Fruit fly (Drosophila melanogaster) whole organism, embryonic: ENCODE measurements around the gene mts.

ENCODE experiments used
- Atf3 ChIP-seq: fragments of 200-800 bp; sonication (Bioruptor generic); optimal IDR thresholded peaks from 3 replicates; lab custom pipeline; 2016; ENCODE audit warnings: missing biosample characterization, missing genetic modification characterization
- CG10209 ChIP-seq: fragments of 200-800 bp; sonication (Bioruptor generic); optimal IDR thresholded peaks from 3 replicates; lab custom pipeline; 2017; ENCODE audit warnings: missing biosample characterization, mild to moderate bottlenecking, missing genetic modification characterization, missing genetic modification reagents
- CG11093 ChIP-seq: fragments of 200-800 bp; sonication (Bioruptor generic); IDR thresholded peaks from 3 replicates; pipeline ENCODE4 v1.3.6; 2022; ENCODE audit warnings: missing biosample characterization, missing genetic modification characterization
- CG11560 ChIP-seq: fragments of 200-800 bp; sonication (Bioruptor generic); IDR thresholded peaks from 3 replicates; pipeline ENCODE4 v1.3.6; 2022; ENCODE audit warnings: missing biosample characterization, missing genetic modification characterization
- CG12104 ChIP-seq: fragments of 200-800 bp; sonication (Bioruptor generic); optimal IDR thresholded peaks from 3 replicates; lab custom pipeline; 2016; ENCODE audit warnings: missing biosample characterization, missing genetic modification characterization
- CG17361 ChIP-seq: fragments of 200-800 bp; sonication (Bioruptor generic); IDR thresholded peaks from 3 replicates; pipeline ENCODE4 v1.3.6; 2022; ENCODE audit warnings: missing biosample characterization, missing genetic modification characterization
- CG1792 ChIP-seq: fragments of 200-800 bp; sonication (Bioruptor generic); optimal IDR thresholded peaks from 2 replicates; lab custom pipeline; 2016; ENCODE audit warnings: missing biosample characterization, missing genetic modification characterization
- CG18262 ChIP-seq: fragments of 200-800 bp; optimal IDR thresholded peaks from 3 replicates; lab custom pipeline; 2019; ENCODE audit warnings: missing biosample characterization, mild to moderate bottlenecking, missing genetic modification characterization, moderate library complexity
- CG2129 ChIP-seq: fragments of 200-800 bp; sonication (Bioruptor generic); IDR thresholded peaks from 2 replicates; pipeline ENCODE4 v1.3.6; 2022; ENCODE audit warnings: missing biosample characterization, missing genetic modification characterization; ENCODE audit not compliant: partially characterized antibody
- CG30020 ChIP-seq: fragments of 200-800 bp; optimal IDR thresholded peaks from 2 replicates; lab custom pipeline; 2019; ENCODE audit warnings: missing biosample characterization, mild to moderate bottlenecking, missing genetic modification characterization, moderate library complexity
- CG30403 ChIP-seq: fragments of 200-800 bp; sonication (Bioruptor generic); optimal IDR thresholded peaks from 3 replicates; lab custom pipeline; 2016; ENCODE audit warnings: missing biosample characterization, missing genetic modification characterization
- CG3065 ChIP-seq: fragments of 200-800 bp; sonication (Bioruptor generic); optimal IDR thresholded peaks from 2 replicates; lab custom pipeline; 2016; ENCODE audit warnings: missing biosample characterization, missing genetic modification characterization
- CG34422 ChIP-seq: fragments of 200-800 bp; sonication (Bioruptor generic); IDR thresholded peaks from 3 replicates; pipeline ENCODE4 v1.3.6; 2022; ENCODE audit warnings: missing biosample characterization, missing genetic modification characterization
- CG42726 ChIP-seq: fragments of 200-800 bp; sonication (Bioruptor generic); IDR thresholded peaks from 2 replicates; pipeline ENCODE4 v1.3.6; 2022; ENCODE audit warnings: missing biosample characterization, missing genetic modification characterization; ENCODE audit not compliant: partially characterized antibody
- CG4360 ChIP-seq: fragments of 200-800 bp; sonication (Bioruptor generic); IDR thresholded peaks from 2 replicates; pipeline ENCODE4 v1.3.6; 2022; ENCODE audit warnings: missing biosample characterization, missing genetic modification characterization
- CG6254 ChIP-seq: fragments of 200-800 bp; sonication (Bioruptor generic); optimal IDR thresholded peaks from 3 replicates; lab custom pipeline; 2017; ENCODE audit warnings: mild to moderate bottlenecking, missing biosample characterization, missing genetic modification reagents, missing genetic modification characterization
- CG6683 ChIP-seq: fragments of 200-800 bp; sonication (Bioruptor generic); optimal IDR thresholded peaks from 2 replicates; lab custom pipeline; 2017; ENCODE audit warnings: missing biosample characterization, mild to moderate bottlenecking, missing genetic modification characterization, missing genetic modification reagents
- CG7839 ChIP-seq: fragments of 200-800 bp; sonication (Bioruptor generic); optimal IDR thresholded peaks from 3 replicates; lab custom pipeline; 2018; ENCODE audit warnings: missing biosample characterization, mild to moderate bottlenecking, missing genetic modification characterization, moderate library complexity
- CG7963 ChIP-seq: fragments of 200-800 bp; sonication (Bioruptor generic); IDR thresholded peaks from 3 replicates; pipeline ENCODE4 v1.3.6; 2022; ENCODE audit warnings: missing biosample characterization, missing genetic modification characterization; ENCODE audit not compliant: partially characterized antibody
- CG9727 ChIP-seq: fragments of 200-800 bp; sonication (Bioruptor generic); optimal IDR thresholded peaks from 3 replicates; lab custom pipeline; 2017; ENCODE audit warnings: missing biosample characterization, mild to moderate bottlenecking, missing genetic modification characterization
- CTCF ChIP-seq: fragments of 200-800 bp; sonication (Bioruptor generic); optimal IDR thresholded peaks from 2 replicates; lab custom pipeline; 2017; ENCODE audit warnings: missing biosample characterization, mild to moderate bottlenecking, missing genetic modification characterization, moderate library complexity
- Dfd ChIP-seq, 2 experiments: fragments of >200 bp; optimal IDR thresholded peaks; 2 replicates each; lab custom pipeline; 2017; ENCODE audit warnings: missing biosample characterization in 2 of 2, missing genetic modification characterization in 2 of 2
- Dip3 ChIP-seq: fragments of 200-800 bp; sonication (Bioruptor generic); optimal IDR thresholded peaks from 3 replicates; lab custom pipeline; 2016; ENCODE audit warnings: missing biosample characterization, missing genetic modification characterization
- Drgx ChIP-seq: fragments of 200-800 bp; sonication (Bioruptor generic); IDR thresholded peaks from 2 replicates; pipeline ENCODE4 v1.3.6; 2022; ENCODE audit warnings: missing biosample characterization, missing genetic modification characterization
- H2.0 ChIP-seq: fragments of 200-800 bp; sonication (Bioruptor generic); IDR thresholded peaks from 2 replicates; pipeline ENCODE4 v1.3.6; 2022; ENCODE audit warnings: missing biosample characterization, missing genetic modification characterization
- Lim3 ChIP-seq: fragments of 200-800 bp; sonication (Bioruptor generic); IDR thresholded peaks from 2 replicates; pipeline ENCODE4 v1.3.6; 2022; ENCODE audit warnings: missing biosample characterization, missing genetic modification characterization
- MTF-1 ChIP-seq: fragments of 200-800 bp; sonication (Bioruptor generic); optimal IDR thresholded peaks from 2 replicates; lab custom pipeline; 2018; ENCODE audit warnings: missing biosample characterization, mild to moderate bottlenecking, missing genetic modification characterization, borderline replicate concordance
- Neu2 ChIP-seq: fragments of 200-800 bp; sonication (Bioruptor generic); optimal IDR thresholded peaks from 3 replicates; lab custom pipeline; 2016; ENCODE audit warnings: missing biosample characterization, missing genetic modification characterization, borderline replicate concordance
- Optix ChIP-seq: fragments of 200-800 bp; sonication (Bioruptor generic); IDR thresholded peaks from 3 replicates; pipeline ENCODE4 v1.3.6; 2022; ENCODE audit warnings: missing biosample characterization, missing genetic modification characterization
- Side ChIP-seq: fragments of 200-800 bp; sonication (Bioruptor generic); optimal IDR thresholded peaks from 2 replicates; lab custom pipeline; 2016; ENCODE audit warnings: missing biosample characterization, missing genetic modification characterization
- Spps ChIP-seq: fragments of 200-800 bp; sonication (Bioruptor generic); optimal IDR thresholded peaks from 2 replicates; lab custom pipeline; 2018; ENCODE audit warnings: missing biosample characterization, mild to moderate bottlenecking, missing genetic modification characterization
- Tbp ChIP-seq: fragments of >200 bp; optimal IDR thresholded peaks from 2 replicates; lab custom pipeline; 2018; ENCODE audit warnings: missing biosample characterization, missing genetic modification characterization
- ac ChIP-seq: fragments of 200-800 bp; sonication (Bioruptor generic); optimal IDR thresholded peaks from 3 replicates; lab custom pipeline; 2017; ENCODE audit warnings: missing biosample characterization, mild to moderate bottlenecking, missing genetic modification characterization
- ato ChIP-seq: fragments of 200-800 bp; sonication (Bioruptor generic); IDR thresholded peaks from 2 replicates; pipeline ENCODE4 v1.3.6; 2022; ENCODE audit warnings: missing biosample characterization, missing genetic modification characterization; ENCODE audit not compliant: partially characterized antibody
- croc ChIP-seq: fragments of 200-800 bp; sonication (Bioruptor generic); conservative IDR thresholded peaks from 3 replicates; pipeline ENCODE4 v1.3.6; 2022; ENCODE audit warnings: missing biosample characterization, missing genetic modification characterization
- dan ChIP-seq: fragments of 200-800 bp; sonication (Bioruptor generic); IDR thresholded peaks from 2 replicates; pipeline ENCODE4 v1.3.6; 2022; ENCODE audit warnings: missing biosample characterization, missing genetic modification characterization
- dati ChIP-seq: fragments of 200-800 bp; sonication (Bioruptor generic); IDR thresholded peaks from 2 replicates; pipeline ENCODE4 v1.3.6; 2022; ENCODE audit warnings: missing biosample characterization, missing genetic modification characterization
- dmrt99B ChIP-seq: fragments of 200-800 bp; sonication (Bioruptor generic); optimal IDR thresholded peaks from 2 replicates; lab custom pipeline; 2018; ENCODE audit warnings: missing biosample characterization, mild to moderate bottlenecking, missing genetic modification characterization, moderate library complexity
- gfzf ChIP-seq: fragments of 200-800 bp; sonication (Bioruptor generic); optimal IDR thresholded peaks from 2 replicates; lab custom pipeline; 2016; ENCODE audit warnings: missing biosample characterization, mild to moderate bottlenecking, missing genetic modification characterization, moderate library complexity
- grn ChIP-seq: fragments of 200-800 bp; sonication (Bioruptor generic); optimal IDR thresholded peaks from 3 replicates; lab custom pipeline; 2017; ENCODE audit warnings: missing biosample characterization, missing genetic modification characterization
- h ChIP-seq: fragments of >200 bp; optimal IDR thresholded peaks from 2 replicates; lab custom pipeline; 2017
- lilli ChIP-seq: fragments of 200-800 bp; sonication (Bioruptor generic); optimal IDR thresholded peaks from 3 replicates; lab custom pipeline; 2016; ENCODE audit warnings: missing biosample characterization, missing genetic modification characterization
- nmo ChIP-seq: fragments of 200-800 bp; sonication (Bioruptor generic); optimal IDR thresholded peaks from 2 replicates; lab custom pipeline; 2018; ENCODE audit warnings: missing biosample characterization, mild to moderate bottlenecking, missing genetic modification characterization, moderate library complexity
- onecut ChIP-seq: fragments of 200-800 bp; sonication (Bioruptor generic); IDR thresholded peaks from 2 replicates; pipeline ENCODE4 v1.3.6; 2022; ENCODE audit warnings: missing biosample characterization, missing genetic modification characterization
- pfk ChIP-seq: fragments of 200-800 bp; sonication (Bioruptor generic); optimal IDR thresholded peaks from 2 replicates; lab custom pipeline; 2018; ENCODE audit warnings: missing biosample characterization, mild to moderate bottlenecking, missing genetic modification characterization, moderate library complexity
- pzg ChIP-seq: fragments of 200-800 bp; sonication (Bioruptor generic); optimal IDR thresholded peaks from 3 replicates; lab custom pipeline; 2018; ENCODE audit warnings: missing biosample characterization, mild to moderate bottlenecking, missing genetic modification characterization, moderate library complexity
- ranshi ChIP-seq: fragments of 200-800 bp; sonication (Bioruptor generic); IDR thresholded peaks from 2 replicates; pipeline ENCODE4 v1.3.6; 2022; ENCODE audit warnings: missing biosample characterization, missing genetic modification characterization
- row ChIP-seq: fragments of 200-800 bp; sonication (Bioruptor generic); IDR thresholded peaks from 3 replicates; pipeline ENCODE4 v1.3.6; 2022; ENCODE audit warnings: missing biosample characterization, missing genetic modification characterization
- sisA ChIP-seq: fragments of 200-800 bp; sonication (Bioruptor generic); IDR thresholded peaks from 2 replicates; pipeline ENCODE4 v1.3.6; 2022; ENCODE audit warnings: missing biosample characterization, missing genetic modification characterization
- tll ChIP-seq, 2 experiments: fragments of 200-800 bp in 1 of 2; fragments of >200 bp in 1 of 2; sonication (Bioruptor generic) in 1 of 2; optimal IDR thresholded peaks; 2 replicates each; lab custom pipeline; 2017 to 2019; ENCODE audit warnings: missing biosample characterization in 2 of 2, missing genetic modification characterization in 2 of 2, mild to moderate bottlenecking in 1 of 2, moderate library complexity in 1 of 2
- trem ChIP-seq: fragments of 200-800 bp; optimal IDR thresholded peaks from 3 replicates; lab custom pipeline; 2019; ENCODE audit warnings: missing biosample characterization, mild to moderate bottlenecking, missing genetic modification characterization, moderate library complexity
- usp ChIP-seq: fragments of >200 bp; optimal IDR thresholded peaks from 2 replicates; lab custom pipeline; 2017; ENCODE audit warnings: missing biosample characterization, missing genetic modification characterization
- wdn ChIP-seq: fragments of 200-800 bp; sonication (Bioruptor generic); IDR thresholded peaks from 2 replicates; pipeline ENCODE4 v1.3.6; 2022; ENCODE audit warnings: missing biosample characterization, missing genetic modification characterization

The mts gene

DNA sequence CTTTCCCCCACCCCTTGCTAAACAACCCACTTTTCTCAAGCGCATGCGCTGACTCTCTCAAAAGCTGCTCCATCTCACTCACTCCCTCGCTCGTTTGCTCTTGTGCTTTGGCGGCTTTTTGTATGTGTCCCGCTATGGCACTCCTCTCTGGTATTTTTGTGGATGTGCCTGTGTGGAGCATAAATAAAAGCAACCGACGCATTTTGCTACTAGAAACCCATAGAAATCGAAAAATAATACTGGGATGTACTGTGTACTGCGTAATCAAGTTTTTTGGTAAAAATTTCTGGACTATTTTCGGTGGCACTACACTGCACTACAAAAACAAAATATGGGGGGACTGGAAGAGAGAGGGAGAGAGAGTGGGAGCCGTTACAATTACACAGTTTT, 17.8 kb upstream of the mts start (continued):
- TF ChIP-seq row (GFP tag; lab: Robert Waterston, UW) (peak; percentile 27; the same call in 1 of the 3 replicates), CG9727 (GFP tag; lab: Kevin White, UChicago) (no peak), CG6254 (GFP tag; lab: Kevin White, UChicago) (no peak), trem (no peak), grn (no peak), MTF-1 (no peak), Dfd (GFP tag; optimal IDR thresholded peaks at IDR 0.05; lab: Kevin White, UChicago) (no peak), pzg (GFP tag; lab: Kevin White, UChicago) (peak; percentile 48), Side (GFP tag; lab: Kevin White, UChicago) (no peak), ac (GFP tag; lab: Kevin White, UChicago) (no peak), h (lab: Kevin White, UChicago) (no peak), ranshi (peak; percentile 17; the same call in 1 of the 2 replicates), Atf3 (no peak), dmrt99B (tag; lab: Kevin White, UChicago) (peak; percentile 14), CG11560 (no peak), CG6683 (GFP tag; lab: Kevin White, UChicago) (no peak), CG34422 (peak; percentile 77; the same call in 1 of the 3 replicates), CG42726 (GFP tag; lab: Robert Waterston, UW) (no peak), Tbp (GFP tag; lab: Kevin White, UChicago) (no peak), CG4360 (GFP tag; lab: Robert Waterston, UW) (no peak), CG30403 (GFP tag; lab: Kevin White, UChicago) (no peak), CG10209 (GFP tag; lab: Kevin White, UChicago) (no peak), Spps (tag; lab: Kevin White, UChicago) (no peak), CG3065 (GFP tag; lab: Kevin White, UChicago) (no peak), dati (no peak), CG1792 (GFP tag; lab: Kevin White, UChicago) (no peak), tll (GFP tag; optimal IDR thresholded peaks at IDR 0.05; lab: Kevin White, UChicago) (no peak), CG11093 (no peak), nmo (peak; percentile 18), onecut (GFP tag; lab: Robert Waterston, UW) (peak; percentile 26; the same call in 1 of the 2 replicates), CG7839 (tag; lab: Kevin White, UChicago) (no peak), H2.0 (GFP tag; lab: Robert Waterston, UW) (no peak), CG17361 (GFP tag; lab: Robert Waterston, UW) (no peak), usp (GFP tag; lab: Kevin White, UChicago) (no peak), CG30020 (tag; lab: Kevin White, UChicago) (no peak), CG2129 (GFP tag; lab: Robert Waterston, UW) (no peak), lilli (GFP tag; lab: Kevin White, UChicago) (no peak), Optix (no peak), dan (GFP tag; lab: Robert Waterston, UW) (no peak), Lim3 (GFP tag; lab: Robert Waterston, UW) (no peak), CG12104 (GFP tag; lab: Kevin White, UChicago) (no peak), gfzf (GFP tag; lab: Kevin White, UChicago) (peak; percentile 67), Dip3 (no peak), CG7963 (GFP tag; lab: Robert Waterston, UW) (no peak), ato (GFP tag; lab: Robert Waterston, UW) (no peak), CTCF (GFP tag; lab: Kevin White, UChicago) (no peak), croc (GFP tag; lab: Robert Waterston, UW) (no peak), Drgx (GFP tag; lab: Robert Waterston, UW) (no peak; the same call in 1 of the 2 replicates), CG18262 (tag; lab: Kevin White, UChicago) (no peak), wdn (no peak), sisA (no peak), pfk (peak; percentile 40), Neu2 (GFP tag; lab: Kevin White, UChicago) (no peak)
